Fruit fly (Drosophila melanogaster) whole organism, prepupa: ENCODE data around the gene Surf1.

ENCODE experiments used
- Blimp-1 ChIP-seq: fragments of 200-800 bp; sonication (Bioruptor generic); optimal IDR thresholded peaks from 3 replicates; lab custom pipeline; 2017; ENCODE audit warnings: missing biosample characterization, missing genetic modification characterization, mild to moderate bottlenecking, moderate library complexity, missing genetic modification reagents
- CG10631 ChIP-seq: fragments of 200-800 bp; sonication (Bioruptor generic); optimal IDR thresholded peaks from 2 replicates; lab custom pipeline; 2016; ENCODE audit warnings: missing biosample characterization, missing genetic modification characterization
- CG10669 ChIP-seq: fragments of 200-800 bp; sonication (Bioruptor generic); optimal IDR thresholded peaks from 3 replicates; lab custom pipeline; 2018; ENCODE audit warnings: missing biosample characterization, mild to moderate bottlenecking, missing genetic modification characterization, moderate library complexity
- CG11762 ChIP-seq: fragments of 200-800 bp; sonication (Bioruptor generic); optimal IDR thresholded peaks from 3 replicates; lab custom pipeline; 2016; ENCODE audit warnings: missing biosample characterization, missing genetic modification characterization; ENCODE audit not compliant: insufficient read depth
- CG11902 ChIP-seq: fragments of 200-800 bp; sonication (Bioruptor generic); optimal IDR thresholded peaks from 3 replicates; lab custom pipeline; 2016; ENCODE audit warnings: missing biosample characterization, missing genetic modification characterization
- CG15336 ChIP-seq: fragments of 200-800 bp; sonication (Bioruptor generic); IDR thresholded peaks from 2 replicates; pipeline ENCODE4 v1.3.6; 2022; ENCODE audit warnings: missing biosample characterization, missing genetic modification characterization
- CG1621 ChIP-seq: fragments of 200-800 bp; sonication (Bioruptor generic); optimal IDR thresholded peaks from 3 replicates; lab custom pipeline; 2018; ENCODE audit warnings: missing biosample characterization, mild to moderate bottlenecking, missing genetic modification characterization
- CG16779 ChIP-seq: fragments of 200-800 bp; sonication (Bioruptor generic); optimal IDR thresholded peaks from 3 replicates; lab custom pipeline; 2017; ENCODE audit warnings: missing biosample characterization, mild to moderate bottlenecking, missing genetic modification characterization
- CG3032 ChIP-seq: fragments of 200-800 bp; optimal IDR thresholded peaks from 2 replicates; lab custom pipeline; 2019; ENCODE audit warnings: missing biosample characterization, mild to moderate bottlenecking, missing genetic modification characterization, moderate library complexity
- CG31627 ChIP-seq: fragments of 200-800 bp; sonication (Bioruptor generic); optimal IDR thresholded peaks from 3 replicates; lab custom pipeline; 2016; ENCODE audit warnings: missing biosample characterization, missing genetic modification characterization
- CG32006 ChIP-seq: fragments of 200-800 bp; sonication (Bioruptor generic); optimal IDR thresholded peaks from 3 replicates; lab custom pipeline; 2017; ENCODE audit warnings: missing biosample characterization, mild to moderate bottlenecking, missing genetic modification characterization
- CG34406 ChIP-seq: fragments of 200-800 bp; sonication (Bioruptor generic); optimal IDR thresholded peaks from 3 replicates; lab custom pipeline; 2016; ENCODE audit warnings: missing biosample characterization, missing genetic modification characterization
- CG3919 ChIP-seq: fragments of 200-800 bp; sonication (Bioruptor generic); optimal IDR thresholded peaks from 3 replicates; lab custom pipeline; 2016; ENCODE audit warnings: missing biosample characterization, missing genetic modification characterization
- CG6163 ChIP-seq: fragments of 200-800 bp; sonication (Bioruptor generic); IDR thresholded peaks from 3 replicates; pipeline ENCODE4 v1.3.6; 2022; ENCODE audit warnings: missing biosample characterization, missing genetic modification characterization
- CG6276 ChIP-seq: fragments of 200-800 bp; sonication (Bioruptor generic); optimal IDR thresholded peaks from 2 replicates; lab custom pipeline; 2017; ENCODE audit warnings: missing biosample characterization, mild to moderate bottlenecking, missing genetic modification characterization
- CG6808 ChIP-seq: fragments of 200-800 bp; sonication (Bioruptor generic); optimal IDR thresholded peaks from 3 replicates; lab custom pipeline; 2017; ENCODE audit warnings: missing biosample characterization, missing genetic modification characterization, mild to moderate bottlenecking, moderate library complexity, missing genetic modification reagents
- CG6854 ChIP-seq: fragments of 200-800 bp; sonication (Bioruptor generic); optimal IDR thresholded peaks from 2 replicates; lab custom pipeline; 2017; ENCODE audit warnings: missing biosample characterization, mild to moderate bottlenecking, missing genetic modification characterization
- CG7368 ChIP-seq: fragments of 200-800 bp; sonication (Bioruptor generic); optimal IDR thresholded peaks from 3 replicates; lab custom pipeline; 2016; ENCODE audit warnings: missing biosample characterization, missing genetic modification characterization
- CG8119 ChIP-seq: fragments of 200-800 bp; sonication (Bioruptor generic); IDR thresholded peaks from 3 replicates; pipeline ENCODE4 v1.3.6; 2022; ENCODE audit warnings: missing biosample characterization, missing genetic modification characterization
- CG8632 ChIP-seq: fragments of 200-800 bp; sonication (Bioruptor generic); optimal IDR thresholded peaks from 3 replicates; lab custom pipeline; 2016; ENCODE audit warnings: missing biosample characterization, missing genetic modification characterization
- CG9139 ChIP-seq: fragments of 200-800 bp; sonication (Bioruptor generic); optimal IDR thresholded peaks from 3 replicates; lab custom pipeline; 2017; ENCODE audit warnings: missing biosample characterization, mild to moderate bottlenecking, missing genetic modification characterization
- Eip75B ChIP-seq: fragments of 200-800 bp; sonication (Bioruptor generic); optimal IDR thresholded peaks from 3 replicates; lab custom pipeline; 2016; ENCODE audit warnings: missing biosample characterization, missing genetic modification characterization
- Eip78C ChIP-seq: fragments of 200-800 bp; sonication (Bioruptor generic); peaks from one replicate; lab custom pipeline; 2016; ENCODE audit warnings: missing biosample characterization, missing genetic modification characterization
- Ets21C ChIP-seq: fragments of 200-800 bp; sonication (Bioruptor generic); optimal IDR thresholded peaks from 3 replicates; lab custom pipeline; 2016; ENCODE audit warnings: missing biosample characterization, missing genetic modification characterization
- Ets96B ChIP-seq: fragments of 200-800 bp; optimal IDR thresholded peaks from 2 replicates; lab custom pipeline; 2019; ENCODE audit warnings: missing biosample characterization, mild to moderate bottlenecking, missing genetic modification characterization, moderate library complexity
- Gug ChIP-seq: fragments of 200-800 bp; sonication (Bioruptor generic); IDR thresholded peaks from 2 replicates; pipeline ENCODE4 v1.3.6; 2022; ENCODE audit warnings: missing biosample characterization, missing genetic modification characterization
- Hr38 ChIP-seq: sonication (Bioruptor generic); optimal IDR thresholded peaks from 2 replicates; lab custom pipeline; 2016; ENCODE audit warnings: missing biosample characterization, missing genetic modification characterization
- Hr39 ChIP-seq: fragments of 200-800 bp; sonication (Bioruptor generic); optimal IDR thresholded peaks from 2 replicates; lab custom pipeline; 2016; ENCODE audit warnings: missing biosample characterization, missing genetic modification characterization
- Hr4 ChIP-seq: fragments of 200-800 bp; sonication (Bioruptor generic); optimal IDR thresholded peaks from 3 replicates; lab custom pipeline; 2016; ENCODE audit warnings: missing biosample characterization, missing genetic modification characterization
- Smox ChIP-seq: fragments of 200-800 bp; sonication (Bioruptor generic); optimal IDR thresholded peaks from 3 replicates; lab custom pipeline; 2016; ENCODE audit warnings: missing biosample characterization, missing genetic modification characterization
- Sox14 ChIP-seq: fragments of 200-800 bp; sonication (Bioruptor generic); optimal IDR thresholded peaks from 3 replicates; lab custom pipeline; 2016; ENCODE audit warnings: missing biosample characterization, missing genetic modification characterization
- Sox15 ChIP-seq: fragments of 200-800 bp; sonication (Bioruptor generic); optimal IDR thresholded peaks from 3 replicates; lab custom pipeline; 2016; ENCODE audit warnings: missing biosample characterization, missing genetic modification characterization
- achi ChIP-seq: fragments of 200-800 bp; sonication (Bioruptor generic); optimal IDR thresholded peaks from 3 replicates; lab custom pipeline; 2016; ENCODE audit warnings: missing biosample characterization, missing genetic modification characterization
- acj6 ChIP-seq: fragments of 200-800 bp; sonication (Bioruptor generic); optimal IDR thresholded peaks from 3 replicates; lab custom pipeline; 2016; ENCODE audit warnings: missing biosample characterization, missing genetic modification characterization
- cyc ChIP-seq: fragments of 200-800 bp; sonication (Bioruptor generic); optimal IDR thresholded peaks from 3 replicates; lab custom pipeline; 2016; ENCODE audit warnings: missing biosample characterization, missing genetic modification characterization
- eg ChIP-seq: fragments of 200-800 bp; sonication (Bioruptor generic); IDR thresholded peaks from 3 replicates; pipeline ENCODE4 v1.3.6; 2022; ENCODE audit warnings: missing biosample characterization, missing genetic modification characterization
- esn ChIP-seq: fragments of 200-800 bp; sonication (Bioruptor generic); optimal IDR thresholded peaks from 2 replicates; lab custom pipeline; 2016; ENCODE audit warnings: missing biosample characterization, mild to moderate bottlenecking, missing genetic modification characterization, moderate library complexity
- fd59A ChIP-seq: fragments of 200-800 bp; sonication (Bioruptor generic); optimal IDR thresholded peaks from 2 replicates; lab custom pipeline; 2017; ENCODE audit warnings: missing biosample characterization, mild to moderate bottlenecking, missing genetic modification characterization, missing genetic modification reagents
- fd85E ChIP-seq: fragments of 200-800 bp; sonication (Bioruptor generic); optimal IDR thresholded peaks from 3 replicates; lab custom pipeline; 2016; ENCODE audit warnings: missing biosample characterization, missing genetic modification characterization
- fkh ChIP-seq: fragments of 200-800 bp; sonication (Bioruptor generic); optimal IDR thresholded peaks from 3 replicates; lab custom pipeline; 2017; ENCODE audit warnings: missing biosample characterization, mild to moderate bottlenecking, missing genetic modification characterization, moderate library complexity
- lz ChIP-seq: fragments of 200-800 bp; sonication (Bioruptor generic); optimal IDR thresholded peaks from 3 replicates; lab custom pipeline; 2016; ENCODE audit warnings: missing biosample characterization, missing genetic modification characterization
- net ChIP-seq: fragments of 200-800 bp; sonication (Bioruptor generic); optimal IDR thresholded peaks from 3 replicates; lab custom pipeline; 2016; ENCODE audit warnings: missing biosample characterization, missing genetic modification characterization
- pdm3 ChIP-seq: fragments of 200-800 bp; sonication (Bioruptor generic); optimal IDR thresholded peaks from 3 replicates; lab custom pipeline; 2016; ENCODE audit warnings: missing biosample characterization, missing genetic modification characterization
- ss ChIP-seq, 2 experiments: fragments of 200-800 bp; sonication (Bioruptor generic); optimal IDR thresholded peaks; 2 replicates in 1 of 2; 3 replicates in 1 of 2; lab custom pipeline; 2017 to 2018; ENCODE audit warnings: mild to moderate bottlenecking in 2 of 2, missing biosample characterization in 2 of 2, missing genetic modification characterization in 2 of 2, moderate library complexity in 1 of 2
- svp ChIP-seq: fragments of 200-800 bp; sonication (Bioruptor generic); peaks from one replicate; lab custom pipeline; 2016; ENCODE audit warnings: missing biosample characterization, missing genetic modification characterization
- topi ChIP-seq: fragments of 200-800 bp; sonication (Bioruptor generic); optimal IDR thresholded peaks from 3 replicates; lab custom pipeline; 2016; ENCODE audit warnings: missing biosample characterization, missing genetic modification characterization
- vri ChIP-seq: fragments of 200-800 bp; sonication (Bioruptor generic); optimal IDR thresholded peaks from 3 replicates; lab custom pipeline; 2016; ENCODE audit warnings: missing biosample characterization, mild to moderate bottlenecking, missing genetic modification characterization

Gene Surf1

dm6 chr3L:6976601-6977140 lies 18.5 kb downstream of the Surf1 start:
- TF ChIP-seq net (GFP tag; lab: Kevin White, UChicago) (no peak), pdm3 (no peak), CG6808 (GFP tag; lab: Kevin White, UChicago) (no peak), topi (GFP tag; lab: Kevin White, UChicago) (no peak), CG6276 (GFP tag; lab: Kevin White, UChicago) (no peak), Hr4 (no peak), CG7368 (GFP tag; lab: Kevin White, UChicago) (no peak), CG10669 (GFP tag; lab: Kevin White, UChicago) (no peak), Blimp-1 (GFP tag; lab: Kevin White, UChicago) (no peak), svp (GFP tag; lab: Kevin White, UChicago) (peak; percentile 84), Smox (GFP tag; lab: Kevin White, UChicago) (no peak), CG1621 (tag; lab: Kevin White, UChicago) (no peak), CG11902 (GFP tag; lab: Kevin White, UChicago) (no peak), vri (GFP tag; lab: Kevin White, UChicago) (peak; percentile 17), Sox14 (GFP tag; lab: Kevin White, UChicago) (no peak), achi (GFP tag; lab: Kevin White, UChicago) (no peak), ss (GFP tag; optimal IDR thresholded peaks at IDR 0.05; lab: Kevin White, UChicago) (no peak), fkh (peak; percentile 48), fd85E (GFP tag; lab: Kevin White, UChicago) (no peak), CG9139 (GFP tag; lab: Kevin White, UChicago) (no peak), CG10631 (no peak), CG8119 (GFP tag; lab: Robert Waterston, UW) (no peak), Gug (no peak), CG15336 (GFP tag; lab: Robert Waterston, UW) (no peak), lz (GFP tag; lab: Kevin White, UChicago) (no peak), Eip78C (peak; percentile 44), cyc (GFP tag; lab: Kevin White, UChicago) (no peak), acj6 (no peak), CG34406 (GFP tag; lab: Kevin White, UChicago) (no peak)

dm6 chr3L:6977391-6977790 lies 19.2 kb downstream of the Surf1 start:
- TF ChIP-seq Sox15 (peak; percentile 13), CG34406 (GFP tag; lab: Kevin White, UChicago) (peak; percentile 70), CG3032 (tag; lab: Kevin White, UChicago) (peak; percentile 62), vri (GFP tag; lab: Kevin White, UChicago) (peak; percentile 13), achi (GFP tag; lab: Kevin White, UChicago) (peak; percentile 77), CG11762 (GFP tag; lab: Kevin White, UChicago) (peak; percentile 52), Hr38 (GFP tag; lab: Kevin White, UChicago) (no peak), ss (GFP tag; optimal IDR thresholded peaks at IDR 0.05; lab: Kevin White, UChicago) (peak; percentile 52 to 61), eg (GFP tag; lab: Robert Waterston, UW) (peak; percentile 89), CG6808 (GFP tag; lab: Kevin White, UChicago) (peak; percentile 50), fd59A (peak; percentile 7), Eip75B (GFP tag; lab: Kevin White, UChicago) (peak; percentile 17), net (GFP tag; lab: Kevin White, UChicago) (peak; percentile 54), Ets21C (GFP tag; lab: Kevin White, UChicago) (peak; percentile 28), pdm3 (peak; percentile 41), CG16779 (tag; lab: Kevin White, UChicago) (peak; percentile 37), Blimp-1 (GFP tag; lab: Kevin White, UChicago) (peak; percentile 31), CG6854 (GFP tag; lab: Kevin White, UChicago) (peak; percentile 34), fd85E (GFP tag; lab: Kevin White, UChicago) (no peak), Ets96B (peak; percentile 56), CG32006 (GFP tag; lab: Kevin White, UChicago) (peak; percentile 79), CG11902 (GFP tag; lab: Kevin White, UChicago) (peak; percentile 29), CG10631 (peak; percentile 75), Hr39 (GFP tag; lab: Kevin White, UChicago) (peak; percentile 20), CG6163 (peak; percentile 92), lz (GFP tag; lab: Kevin White, UChicago) (peak; percentile 36), CG7368 (GFP tag; lab: Kevin White, UChicago) (peak; percentile 21), CG8632 (GFP tag; lab: Kevin White, UChicago) (peak; percentile 62), CG31627 (GFP tag; lab: Kevin White, UChicago) (peak; percentile 17), cyc (GFP tag; lab: Kevin White, UChicago) (peak; percentile 46), CG10669 (GFP tag; lab: Kevin White, UChicago) (peak; percentile 60), Hr4 (peak; percentile 73), esn (peak; percentile 63), fkh (no peak), CG1621 (tag; lab: Kevin White, UChicago) (peak; percentile 22), CG3919 (peak; percentile 73)
